Worm (Caenorhabditis elegans) whole organism, mixed stage, embryonic: ENCODE results near the gene toca-1.

ENCODE experiments used
- M03D4.4 ChIP-seq: sonication (generic microtip); optimal IDR thresholded peaks from 2 replicates; lab custom pipeline; 2017; ENCODE audit warnings: mild to moderate bottlenecking, missing genetic modification characterization, missing compliant biosample characterization
- bed-3 ChIP-seq: fragments of 200-800 bp; sonication (Bioruptor generic); optimal IDR thresholded peaks from 3 replicates; lab custom pipeline; 2018; ENCODE audit warnings: mild to moderate bottlenecking, missing genetic modification characterization, moderate library complexity, missing compliant biosample characterization
- blmp-1 ChIP-seq: fragments of 150-350 bp; optimal IDR thresholded peaks from 2 replicates; lab custom pipeline; 2014; ENCODE audit warnings: missing biosample characterization, missing genetic modification characterization
- ceh-39 ChIP-seq: fragments of 150-350 bp; optimal IDR thresholded peaks from 2 replicates; lab custom pipeline; 2014; ENCODE audit warnings: missing biosample characterization, missing genetic modification characterization
- ceh-43 ChIP-seq: fragments of 200-800 bp; sonication (Bioruptor generic); optimal IDR thresholded peaks from 2 replicates; lab custom pipeline; 2018; ENCODE audit warnings: mild to moderate bottlenecking, missing genetic modification characterization, moderate library complexity, missing compliant biosample characterization
- ceh-83 ChIP-seq: fragments of 200-800 bp; sonication (Bioruptor generic); optimal IDR thresholded peaks from 2 replicates; lab custom pipeline; 2018; ENCODE audit warnings: mild to moderate bottlenecking, missing genetic modification characterization, missing compliant biosample characterization
- ces-1 ChIP-seq: fragments of 150-350 bp; optimal IDR thresholded peaks from 2 replicates; lab custom pipeline; 2014; ENCODE audit warnings: missing biosample characterization, missing genetic modification reagents, missing genetic modification characterization
- cnd-1 ChIP-seq: fragments of 200-800 bp; sonication (Bioruptor generic); optimal IDR thresholded peaks from 2 replicates; lab custom pipeline; 2018; ENCODE audit warnings: mild to moderate bottlenecking, missing genetic modification characterization, missing compliant biosample characterization
- drap-1 ChIP-seq: fragments of 200-800 bp; sonication (Bioruptor generic); optimal IDR thresholded peaks from 3 replicates; lab custom pipeline; 2018; ENCODE audit warnings: mild to moderate bottlenecking, missing genetic modification characterization, missing compliant biosample characterization
- elt-1 ChIP-seq: sonication (generic microtip); optimal IDR thresholded peaks from 2 replicates; lab custom pipeline; 2017; ENCODE audit warnings: missing genetic modification characterization, mild to moderate bottlenecking, missing compliant biosample characterization, antibody characterized with exemption, moderate library complexity, borderline replicate concordance; ENCODE audit not compliant: insufficient read depth
- elt-3 ChIP-seq: fragments of 150-350 bp; optimal IDR thresholded peaks from 2 replicates; lab custom pipeline; 2014; ENCODE audit warnings: missing biosample characterization, missing genetic modification characterization
- flh-1 ChIP-seq: fragments of 200-800 bp; sonication (Bioruptor generic); optimal IDR thresholded peaks from 2 replicates; lab custom pipeline; 2018; ENCODE audit warnings: mild to moderate bottlenecking, missing genetic modification characterization, moderate library complexity, missing compliant biosample characterization
- ham-2 ChIP-seq: fragments of 200-800 bp; sonication (Bioruptor generic); optimal IDR thresholded peaks from 2 replicates; lab custom pipeline; 2018; ENCODE audit warnings: mild to moderate bottlenecking, missing genetic modification characterization, missing compliant biosample characterization
- hlh-1 ChIP-seq: fragments of 150-350 bp; optimal IDR thresholded peaks from 2 replicates; lab custom pipeline; 2014; ENCODE audit warnings: missing biosample characterization, missing genetic modification reagents, missing genetic modification characterization
- lin-13 ChIP-seq: fragments of 150-350 bp; optimal IDR thresholded peaks from 2 replicates; lab custom pipeline; 2014; ENCODE audit warnings: missing biosample characterization, missing genetic modification characterization
- lin-32 ChIP-seq: fragments of 200-800 bp; sonication (Bioruptor generic); optimal IDR thresholded peaks from 2 replicates; lab custom pipeline; 2018; ENCODE audit warnings: mild to moderate bottlenecking, missing genetic modification characterization, missing compliant biosample characterization
- lsy-2 ChIP-seq: fragments of 150-350 bp; optimal IDR thresholded peaks from 2 replicates; lab custom pipeline; 2014; ENCODE audit warnings: missing biosample characterization, missing genetic modification characterization
- mab-5 ChIP-seq: fragments of 150-350 bp; optimal IDR thresholded peaks from 2 replicates; lab custom pipeline; 2014; ENCODE audit warnings: missing biosample characterization, missing genetic modification characterization
- mep-1 ChIP-seq: fragments of 150-350 bp; optimal IDR thresholded peaks from 2 replicates; lab custom pipeline; 2017; ENCODE audit warnings: missing biosample characterization, missing genetic modification reagents, missing genetic modification characterization, inconsistent platforms
- mls-2 ChIP-seq: sonication (generic microtip); optimal IDR thresholded peaks from 2 replicates; lab custom pipeline; 2016; ENCODE audit warnings: mild to moderate bottlenecking, missing genetic modification characterization, moderate library complexity, missing compliant biosample characterization
- nhr-12 ChIP-seq: fragments of 150-350 bp; optimal IDR thresholded peaks from 2 replicates; lab custom pipeline; 2014; ENCODE audit warnings: missing biosample characterization, missing genetic modification characterization
- nhr-2 ChIP-seq: fragments of 150-350 bp; optimal IDR thresholded peaks from 2 replicates; lab custom pipeline; 2014; ENCODE audit warnings: missing biosample characterization, missing genetic modification characterization
- nhr-237 ChIP-seq: fragments of 150-350 bp; optimal IDR thresholded peaks from 2 replicates; lab custom pipeline; 2014; ENCODE audit warnings: missing biosample characterization, missing genetic modification characterization
- nhr-28 ChIP-seq: fragments of 150-350 bp; optimal IDR thresholded peaks from 2 replicates; lab custom pipeline; 2014; ENCODE audit warnings: missing biosample characterization, missing genetic modification characterization
- nhr-76 ChIP-seq: sonication (generic microtip); optimal IDR thresholded peaks from 2 replicates; lab custom pipeline; 2017; ENCODE audit warnings: missing biosample characterization, missing genetic modification characterization
- pha-4 ChIP-seq: fragments of 150-350 bp; optimal IDR thresholded peaks from 2 replicates; lab custom pipeline; 2018; ENCODE audit warnings: missing biosample characterization, missing genetic modification reagents, missing genetic modification characterization
- sem-2 ChIP-seq: fragments of 200-800 bp; sonication (Bioruptor generic); optimal IDR thresholded peaks from 2 replicates; lab custom pipeline; 2018; ENCODE audit warnings: mild to moderate bottlenecking, missing genetic modification characterization, missing compliant biosample characterization
- snpc-4 ChIP-seq: fragments of 150-350 bp; optimal IDR thresholded peaks from 2 replicates; lab custom pipeline; 2014; ENCODE audit warnings: missing biosample characterization, missing genetic modification characterization
- sptf-1 ChIP-seq: sonication (generic microtip); optimal IDR thresholded peaks from 2 replicates; lab custom pipeline; 2017; ENCODE audit warnings: mild to moderate bottlenecking, missing genetic modification characterization, moderate library complexity, missing compliant biosample characterization
- tbx-8 ChIP-seq: fragments of 200-800 bp; sonication (Bioruptor generic); optimal IDR thresholded peaks from 2 replicates; lab custom pipeline; 2018; ENCODE audit warnings: mild to moderate bottlenecking, missing genetic modification characterization, moderate library complexity, missing compliant biosample characterization
- unc-120 ChIP-seq: sonication (generic microtip); optimal IDR thresholded peaks from 2 replicates; lab custom pipeline; 2017; ENCODE audit warnings: missing genetic modification characterization, missing compliant biosample characterization; ENCODE audit not compliant: poor library complexity, severe bottlenecking
- unc-39 ChIP-seq: fragments of 150-350 bp; optimal IDR thresholded peaks from 2 replicates; lab custom pipeline; 2014; ENCODE audit warnings: missing biosample characterization, missing genetic modification characterization
- unc-62 ChIP-seq: fragments of 150-350 bp; optimal IDR thresholded peaks from 2 replicates; lab custom pipeline; 2014; ENCODE audit warnings: missing biosample characterization, missing genetic modification reagents, missing genetic modification characterization
- zip-8 ChIP-seq: fragments of 150-350 bp; optimal IDR thresholded peaks from 2 replicates; lab custom pipeline; 2014; ENCODE audit warnings: missing biosample characterization, missing genetic modification characterization
- ztf-11 ChIP-seq: fragments of 150-350 bp; optimal IDR thresholded peaks from 2 replicates; lab custom pipeline; 2014; ENCODE audit warnings: missing biosample characterization, missing genetic modification characterization

toca-1 gene

DNA sequence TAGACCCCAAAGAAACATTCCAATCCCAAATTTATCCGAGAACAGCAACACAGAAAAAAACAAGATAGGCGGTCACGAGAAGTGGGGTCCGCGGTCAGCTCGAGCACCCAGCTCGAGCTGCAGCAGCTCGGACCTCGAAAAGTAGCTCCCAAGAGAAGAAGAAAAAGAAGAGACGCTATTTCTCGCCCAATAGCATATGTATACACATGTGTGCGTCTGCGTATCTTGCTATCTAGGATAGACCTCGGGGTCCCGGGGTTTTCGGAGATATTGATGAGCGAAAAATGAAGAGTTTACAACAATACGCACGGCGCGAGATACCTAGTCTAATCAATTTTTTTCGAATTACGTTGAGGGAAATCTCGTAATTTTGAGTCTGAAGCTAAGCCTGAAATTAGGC, 781 bp upstream of the toca-1 start:
- TF ChIP-seq mep-1 (tag; lab: Kevin White, UChicago): no peak
- no peak for TF ChIP-seq blmp-1 (tag; lab: Kevin White, UChicago)
- no peak for TF ChIP-seq nhr-76 (tag; lab: Kevin White, UChicago)
- TF ChIP-seq lsy-2 (tag; lab: Kevin White, UChicago): no peak
- peak; percentile 5 for TF ChIP-seq ces-1
- TF ChIP-seq drap-1 (GFP tag; lab: Kevin White, UChicago): no peak
- no peak for TF ChIP-seq ceh-39
- no peak for TF ChIP-seq flh-1 (GFP tag; lab: Kevin White, UChicago)
- TF ChIP-seq pha-4 (tag; lab: Kevin White, UChicago): no peak
- no peak for TF ChIP-seq snpc-4 (tag; lab: Kevin White, UChicago)
- TF ChIP-seq sptf-1 (tag; lab: Kevin White, UChicago): peak; percentile 2
- TF ChIP-seq ceh-43: no peak
- no peak for TF ChIP-seq nhr-237 (tag; lab: Kevin White, UChicago)
- TF ChIP-seq M03D4.4 (tag; lab: Kevin White, UChicago): no peak
- no peak for TF ChIP-seq nhr-12
- no peak for TF ChIP-seq mls-2 (tag; lab: Kevin White, UChicago)
- TF ChIP-seq tbx-8 (GFP tag; lab: Kevin White, UChicago): no peak
- TF ChIP-seq sem-2 (GFP tag; lab: Kevin White, UChicago): no peak
- no peak for TF ChIP-seq lin-13 (tag; lab: Kevin White, UChicago)
- TF ChIP-seq cnd-1 (tag; lab: Kevin White, UChicago): no peak
- no peak for TF ChIP-seq ceh-83
- TF ChIP-seq nhr-2: no peak
- peak; percentile 71 for TF ChIP-seq hlh-1 (tag; lab: Kevin White, UChicago)
- peak; percentile 1 for TF ChIP-seq unc-62 (GFP tag; lab: Kevin White, UChicago)
- TF ChIP-seq ztf-11 (tag; lab: Kevin White, UChicago): no peak
- TF ChIP-seq ham-2 (GFP tag; lab: Kevin White, UChicago): no peak
- no peak for TF ChIP-seq zip-8 (tag; lab: Kevin White, UChicago)
- TF ChIP-seq elt-3 (tag; lab: Kevin White, UChicago): no peak
- no peak for TF ChIP-seq nhr-28 (tag; lab: Kevin White, UChicago)
- no peak for TF ChIP-seq mab-5 (tag; lab: Kevin White, UChicago)
- no peak for TF ChIP-seq elt-1 (tag; lab: Kevin White, UChicago)
- no peak for TF ChIP-seq lin-32 (GFP tag; lab: Kevin White, UChicago)
- peak; percentile 68 for TF ChIP-seq unc-120
- no peak for TF ChIP-seq unc-39 (tag; lab: Kevin White, UChicago)
- TF ChIP-seq bed-3: no peak

DNA sequence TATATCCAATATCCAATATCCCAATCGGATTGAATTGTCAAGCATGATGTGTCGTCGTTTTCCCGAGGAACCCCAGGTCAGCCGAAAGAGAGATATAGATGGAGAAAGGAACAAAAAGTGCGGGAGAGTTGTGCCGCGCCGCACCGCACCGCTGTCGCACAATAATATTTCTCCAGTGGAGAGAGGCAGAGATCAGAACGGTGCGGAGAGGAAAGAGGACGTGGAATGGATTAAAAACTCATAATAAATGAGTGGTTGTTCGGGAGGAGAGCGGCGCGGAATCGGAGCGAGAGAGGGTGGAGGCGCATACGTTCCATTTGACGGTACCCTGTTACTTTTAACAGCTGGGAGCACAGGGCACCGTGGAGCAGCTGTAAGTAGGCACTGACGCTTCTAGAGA, 3.8 kb downstream of the toca-1 start:
- TF ChIP-seq unc-120 (peak; percentile 4), sem-2 (GFP tag; lab: Kevin White, UChicago) (no peak)

ce11 chrX:1516574-1516973, 4.7 kb downstream of the toca-1 start:
- TF ChIP-seq ztf-11 (tag; lab: Kevin White, UChicago) (no peak), lin-13 (tag; lab: Kevin White, UChicago) (no peak), drap-1 (GFP tag; lab: Kevin White, UChicago) (no peak), elt-1 (tag; lab: Kevin White, UChicago) (no peak), nhr-2 (no peak), bed-3 (no peak), ceh-43 (no peak), cnd-1 (tag; lab: Kevin White, UChicago) (no peak), flh-1 (GFP tag; lab: Kevin White, UChicago) (no peak), lsy-2 (tag; lab: Kevin White, UChicago) (no peak), ces-1 (no peak), nhr-12 (no peak), M03D4.4 (tag; lab: Kevin White, UChicago) (no peak), zip-8 (tag; lab: Kevin White, UChicago) (no peak), mab-5 (tag; lab: Kevin White, UChicago) (no peak), tbx-8 (GFP tag; lab: Kevin White, UChicago) (no peak), elt-3 (tag; lab: Kevin White, UChicago) (no peak)

- TF ChIP-seq mab-5 (tag; lab: Kevin White, UChicago): no peak
- no peak for TF ChIP-seq sem-2 (GFP tag; lab: Kevin White, UChicago)
- no peak for TF ChIP-seq blmp-1 (tag; lab: Kevin White, UChicago)
- TF ChIP-seq nhr-28 (tag; lab: Kevin White, UChicago): no peak
- TF ChIP-seq sptf-1 (tag; lab: Kevin White, UChicago): no peak
- no peak for TF ChIP-seq ceh-83
- TF ChIP-seq pha-4 (tag; lab: Kevin White, UChicago): no peak
- no peak for TF ChIP-seq mls-2 (tag; lab: Kevin White, UChicago)
- no peak for TF ChIP-seq M03D4.4 (tag; lab: Kevin White, UChicago)
- no peak for TF ChIP-seq nhr-237 (tag; lab: Kevin White, UChicago)
- no peak for TF ChIP-seq unc-39 (tag; lab: Kevin White, UChicago)
- no peak for TF ChIP-seq cnd-1 (tag; lab: Kevin White, UChicago)
- TF ChIP-seq unc-120: no peak
- no peak for TF ChIP-seq hlh-1 (tag; lab: Kevin White, UChicago)
- TF ChIP-seq ceh-43: no peak
- no peak for TF ChIP-seq ces-1
- no peak for TF ChIP-seq snpc-4 (tag; lab: Kevin White, UChicago)
- TF ChIP-seq ham-2 (GFP tag; lab: Kevin White, UChicago): no peak
- TF ChIP-seq, all 35 proteins: peak for 0
These were observed 8.1 kb downstream of the toca-1 start for ce11 chrX:1513153-1513552.
